Worm (Caenorhabditis elegans) whole organism, L4/young adult: ENCODE measurements around the gene srd-8.

Source experiments
- W03F9.2 ChIP-seq: fragments of 150-350 bp; optimal IDR thresholded peaks from 2 replicates; lab custom pipeline; 2014; ENCODE audit warnings: missing biosample characterization, missing genetic modification characterization
- dao-5 ChIP-seq: sonication (generic microtip); optimal IDR thresholded peaks from 2 replicates; lab custom pipeline; 2016; ENCODE audit warnings: missing genotype, missing genetic modification characterization, moderate library complexity, missing compliant biosample characterization

- TF ChIP-seq dao-5 (tag; lab: Kevin White, UChicago): no peak
- TF ChIP-seq W03F9.2 (tag; lab: Kevin White, UChicago): no peak
These were observed 24.0 kb upstream of the srd-8 start, which contains the start of gene T19E7.6 for ce11 chrIV:5669459-5669858.
